Fruit fly (Drosophila melanogaster) whole organism, embryonic: ENCODE data around the gene CG14341.

Experiments used
- Abd-B ChIP-seq: fragments of 200-800 bp; sonication (Bioruptor generic); optimal IDR thresholded peaks from 2 replicates; lab custom pipeline; 2018; ENCODE audit warnings: missing biosample characterization, mild to moderate bottlenecking, missing genetic modification characterization, moderate library complexity
- Ada2b ChIP-seq: fragments of 200-800 bp; sonication (Bioruptor generic); IDR thresholded peaks from 2 replicates; pipeline ENCODE4 v1.3.6; 2022; ENCODE audit warnings: missing biosample characterization, missing genetic modification characterization
- Atf-2 ChIP-seq: fragments of 200-800 bp; sonication (Bioruptor generic); optimal IDR thresholded peaks from 2 replicates; lab custom pipeline; 2016; ENCODE audit warnings: missing biosample characterization, missing genetic modification characterization
- Awh ChIP-seq: fragments of 200-800 bp; sonication (Bioruptor generic); IDR thresholded peaks from 2 replicates; pipeline ENCODE4, ENCODE4 v1.3.6; 2022; ENCODE audit warnings: missing biosample characterization, missing genetic modification characterization
- CG10209 ChIP-seq: fragments of 200-800 bp; sonication (Bioruptor generic); optimal IDR thresholded peaks from 3 replicates; lab custom pipeline; 2017; ENCODE audit warnings: missing biosample characterization, mild to moderate bottlenecking, missing genetic modification characterization, missing genetic modification reagents
- CG10274 ChIP-seq: fragments of 200-800 bp; sonication (Bioruptor generic); optimal IDR thresholded peaks from 3 replicates; lab custom pipeline; 2017; ENCODE audit warnings: missing biosample characterization, mild to moderate bottlenecking, missing genetic modification characterization
- CG11504 ChIP-seq: fragments of 200-800 bp; sonication (Bioruptor generic); optimal IDR thresholded peaks from 3 replicates; lab custom pipeline; 2019; ENCODE audit warnings: missing biosample characterization, mild to moderate bottlenecking, missing genetic modification characterization, moderate library complexity
- CG13287 ChIP-seq: fragments of 200-800 bp; sonication (Bioruptor generic); IDR thresholded peaks from 2 replicates; pipeline ENCODE4 v1.3.6; 2022; ENCODE audit warnings: missing biosample characterization, missing genetic modification characterization; ENCODE audit not compliant: partially characterized antibody
- CG13296 ChIP-seq: fragments of 200-800 bp; sonication (Bioruptor generic); optimal IDR thresholded peaks from 3 replicates; lab custom pipeline; 2018; ENCODE audit warnings: missing biosample characterization, mild to moderate bottlenecking, missing genetic modification characterization
- CG15601 ChIP-seq: fragments of 200-800 bp; sonication (Bioruptor generic); optimal IDR thresholded peaks from 3 replicates; lab custom pipeline; 2019; ENCODE audit warnings: missing biosample characterization, mild to moderate bottlenecking, missing genetic modification characterization, moderate library complexity
- CG15696 ChIP-seq: fragments of 200-800 bp; sonication (Bioruptor generic); optimal IDR thresholded peaks from 2 replicates; lab custom pipeline; 2019; ENCODE audit warnings: missing biosample characterization, mild to moderate bottlenecking, missing genetic modification characterization, moderate library complexity
- CG16815 ChIP-seq: fragments of 200-800 bp; sonication (Bioruptor generic); optimal IDR thresholded peaks from 3 replicates; lab custom pipeline; 2017; ENCODE audit warnings: missing biosample characterization, mild to moderate bottlenecking, missing genetic modification characterization
- CG17328 ChIP-seq: fragments of 200-800 bp; sonication (Bioruptor generic); IDR thresholded peaks from 2 replicates; pipeline ENCODE4 v1.3.6; 2022; ENCODE audit warnings: missing biosample characterization, missing genetic modification characterization
- CG17912 ChIP-seq: fragments of 200-800 bp; sonication (Bioruptor generic); optimal IDR thresholded peaks from 2 replicates; lab custom pipeline; 2018; ENCODE audit warnings: missing biosample characterization, mild to moderate bottlenecking, missing genetic modification characterization
- CG18262 ChIP-seq: fragments of 200-800 bp; optimal IDR thresholded peaks from 3 replicates; lab custom pipeline; 2019; ENCODE audit warnings: missing biosample characterization, mild to moderate bottlenecking, missing genetic modification characterization, moderate library complexity
- CG18764 ChIP-seq: fragments of 200-800 bp; sonication (Bioruptor generic); optimal IDR thresholded peaks from 3 replicates; lab custom pipeline; 2016; ENCODE audit warnings: missing biosample characterization, missing genetic modification characterization
- CG2129 ChIP-seq: fragments of 200-800 bp; sonication (Bioruptor generic); IDR thresholded peaks from 2 replicates; pipeline ENCODE4 v1.3.6; 2022; ENCODE audit warnings: missing biosample characterization, missing genetic modification characterization; ENCODE audit not compliant: partially characterized antibody
- CG3726 ChIP-seq: fragments of 200-800 bp; sonication (Bioruptor generic); IDR thresholded peaks from 3 replicates; pipeline ENCODE4, ENCODE4 v1.3.6; 2022; ENCODE audit warnings: missing biosample characterization, missing genetic modification characterization
- CG42726 ChIP-seq: fragments of 200-800 bp; sonication (Bioruptor generic); IDR thresholded peaks from 2 replicates; pipeline ENCODE4 v1.3.6; 2022; ENCODE audit warnings: missing biosample characterization, missing genetic modification characterization; ENCODE audit not compliant: partially characterized antibody
- CG6654 ChIP-seq: fragments of 200-800 bp; sonication (Bioruptor generic); optimal IDR thresholded peaks from 2 replicates; lab custom pipeline; 2017; ENCODE audit warnings: missing biosample characterization, mild to moderate bottlenecking, missing genetic modification characterization
- CG6683 ChIP-seq: fragments of 200-800 bp; sonication (Bioruptor generic); optimal IDR thresholded peaks from 2 replicates; lab custom pipeline; 2017; ENCODE audit warnings: missing biosample characterization, mild to moderate bottlenecking, missing genetic modification characterization, missing genetic modification reagents
- CG6689 ChIP-seq: fragments of 200-800 bp; sonication (Bioruptor generic); IDR thresholded peaks from 2 replicates; pipeline ENCODE4 v1.3.6; 2022; ENCODE audit warnings: missing biosample characterization, missing genetic modification characterization
- CG7786 ChIP-seq: fragments of 200-800 bp; sonication (Bioruptor generic); optimal IDR thresholded peaks from 2 replicates; lab custom pipeline; 2016; ENCODE audit warnings: missing biosample characterization, missing genetic modification characterization
- CG9817 ChIP-seq: fragments of 200-800 bp; sonication (Bioruptor generic); optimal IDR thresholded peaks from 2 replicates; lab custom pipeline; 2018; ENCODE audit warnings: missing biosample characterization, mild to moderate bottlenecking, missing genetic modification characterization, moderate library complexity
- CkIIα-i1 ChIP-seq: fragments of 200-800 bp; sonication (Bioruptor generic); IDR thresholded peaks from 2 replicates; pipeline ENCODE4 v1.3.6; 2022; ENCODE audit warnings: missing biosample characterization, missing genetic modification characterization
- HLH4C ChIP-seq: fragments of 200-800 bp; sonication (Bioruptor generic); IDR thresholded peaks from 3 replicates; pipeline ENCODE4 v1.3.6; 2022; ENCODE audit warnings: missing biosample characterization, missing genetic modification characterization; ENCODE audit not compliant: partially characterized antibody
- Jarid2 ChIP-seq: fragments of 200-800 bp; sonication (Bioruptor generic); optimal IDR thresholded peaks from 3 replicates; lab custom pipeline; 2017; ENCODE audit warnings: mild to moderate bottlenecking, missing biosample characterization, missing genetic modification reagents, missing genetic modification characterization
- Myb ChIP-seq: fragments of 200-800 bp; sonication (Bioruptor generic); optimal IDR thresholded peaks from 2 replicates; lab custom pipeline; 2016; ENCODE audit warnings: missing biosample characterization, missing genetic modification characterization
- Nf-YB ChIP-seq: fragments of 200-800 bp; sonication (Bioruptor generic); optimal IDR thresholded peaks from 3 replicates; lab custom pipeline; 2019; ENCODE audit warnings: missing biosample characterization, mild to moderate bottlenecking, missing genetic modification characterization, moderate library complexity
- Oli ChIP-seq: fragments of 200-800 bp; sonication (Bioruptor generic); optimal IDR thresholded peaks from 2 replicates; lab custom pipeline; 2018; ENCODE audit warnings: missing biosample characterization, mild to moderate bottlenecking, missing genetic modification characterization, moderate library complexity
- Spps ChIP-seq: fragments of 200-800 bp; sonication (Bioruptor generic); optimal IDR thresholded peaks from 2 replicates; lab custom pipeline; 2018; ENCODE audit warnings: missing biosample characterization, mild to moderate bottlenecking, missing genetic modification characterization
- Usf ChIP-seq: fragments of 200-800 bp; sonication (Bioruptor generic); optimal IDR thresholded peaks from 2 replicates; lab custom pipeline; 2017; ENCODE audit warnings: missing genotype, missing biosample characterization, missing genetic modification characterization
- bigmax ChIP-seq: fragments of 200-800 bp; sonication (Bioruptor generic); optimal IDR thresholded peaks from 2 replicates; lab custom pipeline; 2018; ENCODE audit warnings: missing biosample characterization, mild to moderate bottlenecking, missing genetic modification characterization
- bowl ChIP-seq: fragments of 200-800 bp; sonication (Bioruptor generic); IDR thresholded peaks from 2 replicates; pipeline ENCODE4 v1.3.6; 2022; ENCODE audit warnings: missing biosample characterization, missing genetic modification characterization
- cg ChIP-seq: fragments of 200-800 bp; sonication (Bioruptor generic); optimal IDR thresholded peaks from 3 replicates; lab custom pipeline; 2019; ENCODE audit warnings: missing biosample characterization, mild to moderate bottlenecking, missing genetic modification characterization, moderate library complexity
- ci ChIP-seq: fragments of 200-800 bp; sonication (Bioruptor generic); IDR thresholded peaks from 3 replicates; pipeline ENCODE4 v1.3.6; 2022; ENCODE audit warnings: missing biosample characterization, missing genetic modification characterization
- croc ChIP-seq: fragments of 200-800 bp; sonication (Bioruptor generic); conservative IDR thresholded peaks from 3 replicates; pipeline ENCODE4 v1.3.6; 2022; ENCODE audit warnings: missing biosample characterization, missing genetic modification characterization
- eyg ChIP-seq: fragments of 200-800 bp; sonication (Bioruptor generic); optimal IDR thresholded peaks from 3 replicates; lab custom pipeline; 2016; ENCODE audit warnings: missing biosample characterization, missing genetic modification characterization
- fd3F ChIP-seq: fragments of 200-800 bp; sonication (Bioruptor generic); optimal IDR thresholded peaks from 2 replicates; lab custom pipeline; 2018; ENCODE audit warnings: missing biosample characterization, mild to moderate bottlenecking, missing genetic modification characterization, moderate library complexity
- gcm2 ChIP-seq: fragments of 200-800 bp; sonication (Bioruptor generic); optimal IDR thresholded peaks from 2 replicates; lab custom pipeline; 2016; ENCODE audit warnings: missing biosample characterization, missing genetic modification characterization
- gsb ChIP-seq: fragments of 200-800 bp; sonication (Bioruptor generic); IDR thresholded peaks from 2 replicates; pipeline ENCODE4 v1.3.6; 2022; ENCODE audit warnings: missing biosample characterization, missing genetic modification characterization
- her ChIP-seq: fragments of 200-800 bp; sonication (Bioruptor generic); optimal IDR thresholded peaks from 2 replicates; lab custom pipeline; 2016; ENCODE audit warnings: missing biosample characterization, missing genetic modification characterization
- lab ChIP-seq: fragments of 200-800 bp; sonication (Bioruptor generic); optimal IDR thresholded peaks from 3 replicates; lab custom pipeline; 2017; ENCODE audit warnings: missing biosample characterization, missing genetic modification characterization, mild to moderate bottlenecking, moderate library complexity, missing genetic modification reagents
- pan ChIP-seq, 4 experiments: fragments of >200 bp in 3 of 4; fragments of 200-800 bp in 1 of 4; sonication (Bioruptor generic) in 1 of 4; optimal IDR thresholded peaks in 3 of 4; IDR thresholded peaks in 1 of 4; 2 replicates each; pipeline versions ENCODE4 v1.3.6 to Lab custom; 2017 to 2022; ENCODE audit warnings: missing biosample characterization in 2 of 4, missing genetic modification characterization in 2 of 4, mixed read lengths in 1 of 4
- pb ChIP-seq: fragments of 200-800 bp; sonication (Bioruptor generic); optimal IDR thresholded peaks from 3 replicates; lab custom pipeline; 2016; ENCODE audit warnings: missing biosample characterization, missing genetic modification characterization
- salm ChIP-seq: fragments of 200-800 bp; sonication (Bioruptor generic); optimal IDR thresholded peaks from 2 replicates; lab custom pipeline; 2018; ENCODE audit warnings: missing biosample characterization, mild to moderate bottlenecking, missing genetic modification characterization
- sqz ChIP-seq: fragments of 200-800 bp; sonication (Bioruptor generic); optimal IDR thresholded peaks from 3 replicates; lab custom pipeline; 2018; ENCODE audit warnings: missing biosample characterization, mild to moderate bottlenecking, missing genetic modification characterization
- twi ChIP-seq: fragments of 200-800 bp; optimal IDR thresholded peaks from 2 replicates; lab custom pipeline; 2019; ENCODE audit warnings: missing biosample characterization, mild to moderate bottlenecking, missing genetic modification characterization, moderate library complexity
- tx ChIP-seq: fragments of 200-800 bp; sonication (Bioruptor generic); optimal IDR thresholded peaks from 2 replicates; lab custom pipeline; 2016; ENCODE audit warnings: missing biosample characterization, missing genetic modification characterization

The CG14341 gene

dm6 chr2L:1123078-1123818 is 43.1 kb upstream of the CG14341 start (continued):
- no peak for TF ChIP-seq Abd-B (GFP tag; lab: Kevin White, UChicago)
- no peak for TF ChIP-seq CkIIα-i1 (GFP tag; lab: Robert Waterston, UW)
- peak; percentile 67 for TF ChIP-seq CG11504 (tag; lab: Kevin White, UChicago)
- TF ChIP-seq Nf-YB (GFP tag; lab: Kevin White, UChicago), result peak; percentile 29
- TF ChIP-seq bigmax (GFP tag; lab: Kevin White, UChicago), result no peak
- TF ChIP-seq Awh, result no peak
- no peak for TF ChIP-seq CG6654 (GFP tag; lab: Kevin White, UChicago)
- TF ChIP-seq CG17912 (GFP tag; lab: Kevin White, UChicago), result no peak
- peak; percentile 69 for TF ChIP-seq CG15601
- TF ChIP-seq CG18764 (GFP tag; lab: Kevin White, UChicago), result peak; percentile 45
- TF ChIP-seq CG18262 (tag; lab: Kevin White, UChicago), result peak; percentile 68
- TF ChIP-seq CG6683 (GFP tag; lab: Kevin White, UChicago), result no peak
- TF ChIP-seq Oli (tag; lab: Kevin White, UChicago), result no peak
- TF ChIP-seq ci (GFP tag; lab: Robert Waterston, UW), result no peak
- TF ChIP-seq Jarid2 (GFP tag; lab: Kevin White, UChicago), result peak; percentile 4
- TF ChIP-seq fd3F (GFP tag; lab: Kevin White, UChicago), result no peak
- TF ChIP-seq sqz, result no peak
- peak; percentile 55 for TF ChIP-seq CG10209 (GFP tag; lab: Kevin White, UChicago)
- TF ChIP-seq croc (GFP tag; lab: Robert Waterston, UW), result no peak
- no peak for TF ChIP-seq CG42726 (GFP tag; lab: Robert Waterston, UW)
- TF ChIP-seq Myb (GFP tag; lab: Kevin White, UChicago), result no peak
- no peak for TF ChIP-seq Atf-2 (GFP tag; lab: Kevin White, UChicago)
- TF ChIP-seq HLH4C (GFP tag; lab: Robert Waterston, UW), result no peak
- no peak for TF ChIP-seq pb (GFP tag; lab: Kevin White, UChicago)
- no peak for TF ChIP-seq Ada2b (GFP tag; lab: Robert Waterston, UW)
- no peak for TF ChIP-seq cg (GFP tag; lab: Kevin White, UChicago)
- no peak for TF ChIP-seq gsb (GFP tag; lab: Robert Waterston, UW)
- no peak for TF ChIP-seq CG7786
- TF ChIP-seq twi (tag; lab: Kevin White, UChicago), result no peak
- no peak for TF ChIP-seq CG13287
- TF ChIP-seq bowl (GFP tag; lab: Robert Waterston, UW), result no peak
- TF ChIP-seq Usf (GFP tag; lab: Kevin White, UChicago), result no peak
- no peak for TF ChIP-seq CG6689 (GFP tag; lab: Robert Waterston, UW)
- no peak for TF ChIP-seq pan (optimal IDR thresholded peaks at IDR 0.05; lab: Kevin White, UChicago)
- TF ChIP-seq pan (GFP tag; optimal IDR thresholded peaks at IDR 0.05 in 1 of 2, IDR thresholded peaks at IDR 0.05 in 1 of 2), result no peak
- no peak for TF ChIP-seq eyg (GFP tag; lab: Kevin White, UChicago)
- no peak for TF ChIP-seq CG9817 (tag; lab: Kevin White, UChicago)
- TF ChIP-seq CG2129, result no peak
- TF ChIP-seq CG10274, result no peak
- no peak for TF ChIP-seq CG17328 (GFP tag; lab: Robert Waterston, UW)
- TF ChIP-seq CG15696, result peak; percentile 83
- peak; percentile 63 for TF ChIP-seq lab (GFP tag; lab: Kevin White, UChicago)
- no peak for TF ChIP-seq CG13296
- peak; percentile 48 for TF ChIP-seq Spps (tag; lab: Kevin White, UChicago)
- peak; percentile 50 for TF ChIP-seq salm
- TF ChIP-seq CG3726 (GFP tag; lab: Robert Waterston, UW), result 0 out of 3 replicates have a peak, but pooled peaks have one; percentile 14
- no peak for TF ChIP-seq tx
- no peak for TF ChIP-seq her (GFP tag; lab: Kevin White, UChicago)
- no peak for TF ChIP-seq CG16815
- TF ChIP-seq gcm2 (GFP tag; lab: Kevin White, UChicago), result no peak
